Fruit fly (Drosophila melanogaster): ENCODE measurements around the gene Pgk.

Pgk gene

dm6 chr2L:2750337-2751084, 2.4 kb downstream of the Pgk start (continued):
- TF ChIP-seq Atf3 (GFP tag; optimal IDR thresholded peaks at IDR 0.05) (peak; percentile 77), crp (GFP tag; optimal IDR thresholded peaks at IDR 0.05) (peak in 1 of 2 experiments; percentile 16), twi (tag; optimal IDR thresholded peaks at IDR 0.05) (peak; percentile 56), CG8924 (tag; optimal IDR thresholded peaks at IDR 0.05) (peak; percentile 85), CG10543 (GFP tag; optimal IDR thresholded peaks at IDR 0.05) (peak; percentile 84), CG4328 (GFP tag; optimal IDR thresholded peaks at IDR 0.05) (peak; percentile 30), CG12744 (GFP tag; optimal IDR thresholded peaks at IDR 0.05) (peak; percentile 65), Antp (GFP tag; optimal IDR thresholded peaks at IDR 0.05) (peak; percentile 87), Gug (GFP tag; IDR thresholded peaks at IDR 0.05) (peak; percentile 88), CG10321 (GFP tag; IDR thresholded peaks at IDR 0.05) (no peak), trh (GFP tag; optimal IDR thresholded peaks at IDR 0.05) (peak; percentile 16), CG3995 (GFP tag; optimal IDR thresholded peaks at IDR 0.05) (peak; percentile 59), nom (GFP tag; optimal IDR thresholded peaks at IDR 0.05) (peak; percentile 2), CG10462 (GFP tag; optimal IDR thresholded peaks at IDR 0.05) (peak; percentile 48), D19B (GFP tag; optimal IDR thresholded peaks at IDR 0.05) (peak; percentile 79), CG30403 (GFP tag; optimal IDR thresholded peaks at IDR 0.05) (peak; percentile 78), Atf-2 (GFP tag; optimal IDR thresholded peaks at IDR 0.05) (peak; percentile 57), CG1832 (GFP tag; optimal IDR thresholded peaks at IDR 0.05) (no peak), Deaf1 (tag; optimal IDR thresholded peaks at IDR 0.05) (peak; percentile 86), CG8089 (GFP tag; optimal IDR thresholded peaks at IDR 0.05) (peak; percentile 73), ewg (GFP tag; optimal IDR thresholded peaks at IDR 0.05) (peak; percentile 54), kni (GFP tag; optimal IDR thresholded peaks at IDR 0.05) (peak; percentile 66), dmrt99B (tag; optimal IDR thresholded peaks at IDR 0.05) (peak; percentile 85), CG17359 (tag; optimal IDR thresholded peaks at IDR 0.05) (peak; percentile 84), disco-r (GFP tag; optimal IDR thresholded peaks at IDR 0.05) (peak; percentile 67), slou (GFP tag; optimal IDR thresholded peaks at IDR 0.05) (peak; percentile 25), HmgD (GFP tag; optimal IDR thresholded peaks at IDR 0.05) (peak; percentile 52), CG13424 (tag; optimal IDR thresholded peaks at IDR 0.05) (peak; percentile 73), pb (GFP tag; optimal IDR thresholded peaks at IDR 0.05) (peak; percentile 71), btn (GFP tag; optimal IDR thresholded peaks at IDR 0.05) (peak; percentile 80), inv (GFP tag; IDR thresholded peaks at IDR 0.05; ENCODE audit: partially characterized antibody) (no peak), CG13894 (tag; optimal IDR thresholded peaks at IDR 0.05) (peak; percentile 93), CG33557 (GFP tag; optimal IDR thresholded peaks at IDR 0.05) (peak; percentile 33), HLH3B (GFP tag; IDR thresholded peaks at IDR 0.05) (no peak), ash1 (GFP tag; optimal IDR thresholded peaks at IDR 0.05) (peak; percentile 62), grau (tag; optimal IDR thresholded peaks at IDR 0.05) (peak; percentile 86), CG6689 (GFP tag; IDR thresholded peaks at IDR 0.05) (no peak), gfzf (GFP tag; optimal IDR thresholded peaks at IDR 0.05) (no peak), wdn (GFP tag; IDR thresholded peaks at IDR 0.05) (no peak), Hr51 (GFP tag; optimal IDR thresholded peaks at IDR 0.05) (peak; percentile 71 to 86), gem (tag; optimal IDR thresholded peaks at IDR 0.05) (peak; percentile 88), CG9437 (GFP tag; optimal IDR thresholded peaks at IDR 0.05) (peak; percentile 57), bigmax (GFP tag; optimal IDR thresholded peaks at IDR 0.05) (peak; percentile 55), CG31441 (GFP tag; IDR thresholded peaks at IDR 0.05) (no peak), PHDP (tag; optimal IDR thresholded peaks at IDR 0.05) (peak; percentile 80), salm (tag; optimal IDR thresholded peaks at IDR 0.05) (peak; percentile 47), rib (GFP tag; IDR thresholded peaks at IDR 0.05) (no peak), CG3163 (GFP tag; optimal IDR thresholded peaks at IDR 0.05) (peak; percentile 55), YL-1 (GFP tag; optimal IDR thresholded peaks at IDR 0.05) (peak; percentile 51)
